Fruit fly (Drosophila melanogaster) whole organism, embryonic: ENCODE measurements around the gene CG15537.

Experiments used
- BEAF-32 ChIP-seq: fragments of 200-800 bp; sonication (Bioruptor generic); optimal IDR thresholded peaks from 3 replicates; lab custom pipeline; 2017; ENCODE audit warnings: missing biosample characterization, missing genetic modification characterization, mild to moderate bottlenecking, moderate library complexity, missing genetic modification reagents
- CG10274 ChIP-seq: fragments of 200-800 bp; sonication (Bioruptor generic); optimal IDR thresholded peaks from 3 replicates; lab custom pipeline; 2017; ENCODE audit warnings: missing biosample characterization, mild to moderate bottlenecking, missing genetic modification characterization
- CG10462 ChIP-seq: fragments of 200-800 bp; sonication (Bioruptor generic); optimal IDR thresholded peaks from 2 replicates; lab custom pipeline; 2016; ENCODE audit warnings: missing biosample characterization, missing genetic modification characterization
- CG11723 ChIP-seq: fragments of 200-800 bp; sonication (Bioruptor generic); optimal IDR thresholded peaks from 2 replicates; lab custom pipeline; 2017; ENCODE audit warnings: missing biosample characterization, mild to moderate bottlenecking, missing genetic modification characterization
- CG12155 ChIP-seq: fragments of 200-800 bp; sonication (Bioruptor generic); optimal IDR thresholded peaks from 3 replicates; lab custom pipeline; 2016; ENCODE audit warnings: missing biosample characterization, missing genetic modification characterization
- CG12299 ChIP-seq: fragments of 200-800 bp; sonication (Bioruptor generic); optimal IDR thresholded peaks from 2 replicates; lab custom pipeline; 2018; ENCODE audit warnings: missing biosample characterization, mild to moderate bottlenecking, missing genetic modification characterization
- CG12391 ChIP-seq: fragments of 200-800 bp; sonication (Bioruptor generic); optimal IDR thresholded peaks from 3 replicates; lab custom pipeline; 2018; ENCODE audit warnings: missing biosample characterization, mild to moderate bottlenecking, missing genetic modification characterization, moderate library complexity
- CG12659 ChIP-seq: fragments of 200-800 bp; sonication (Bioruptor generic); optimal IDR thresholded peaks from 3 replicates; lab custom pipeline; 2017; ENCODE audit warnings: mild to moderate bottlenecking, missing biosample characterization, missing genetic modification reagents, missing genetic modification characterization
- CG13287 ChIP-seq: fragments of 200-800 bp; sonication (Bioruptor generic); IDR thresholded peaks from 2 replicates; pipeline ENCODE4 v1.3.6; 2022; ENCODE audit warnings: missing biosample characterization, missing genetic modification characterization; ENCODE audit not compliant: partially characterized antibody
- CG13296 ChIP-seq: fragments of 200-800 bp; sonication (Bioruptor generic); optimal IDR thresholded peaks from 3 replicates; lab custom pipeline; 2018; ENCODE audit warnings: missing biosample characterization, mild to moderate bottlenecking, missing genetic modification characterization
- CG13775 ChIP-seq: fragments of 200-800 bp; sonication (Bioruptor generic); optimal IDR thresholded peaks from 3 replicates; lab custom pipeline; 2017; ENCODE audit warnings: missing biosample characterization, mild to moderate bottlenecking, missing genetic modification characterization
- CG15479 ChIP-seq: fragments of 200-800 bp; sonication (Bioruptor generic); optimal IDR thresholded peaks from 3 replicates; lab custom pipeline; 2019; ENCODE audit warnings: missing biosample characterization, mild to moderate bottlenecking, missing genetic modification characterization, moderate library complexity
- CG17359 ChIP-seq: fragments of 200-800 bp; sonication (Bioruptor generic); optimal IDR thresholded peaks from 3 replicates; lab custom pipeline; 2018; ENCODE audit warnings: missing biosample characterization, mild to moderate bottlenecking, missing genetic modification characterization, moderate library complexity
- CG18262 ChIP-seq: fragments of 200-800 bp; optimal IDR thresholded peaks from 3 replicates; lab custom pipeline; 2019; ENCODE audit warnings: missing biosample characterization, mild to moderate bottlenecking, missing genetic modification characterization, moderate library complexity
- CG2120 ChIP-seq: fragments of 200-800 bp; sonication (Bioruptor generic); optimal IDR thresholded peaks from 3 replicates; lab custom pipeline; 2016; ENCODE audit warnings: missing biosample characterization, missing genetic modification characterization
- CG31388 ChIP-seq: fragments of 200-800 bp; sonication (Bioruptor generic); optimal IDR thresholded peaks from 2 replicates; lab custom pipeline; 2016; ENCODE audit warnings: missing biosample characterization, missing genetic modification characterization
- CG32532 ChIP-seq: fragments of 200-800 bp; sonication (Bioruptor generic); IDR thresholded peaks from 2 replicates; pipeline ENCODE4 v1.3.6; 2022; ENCODE audit warnings: missing biosample characterization, missing genetic modification characterization
- CG32772 ChIP-seq: fragments of 200-800 bp; sonication (Bioruptor generic); IDR thresholded peaks from 2 replicates; pipeline ENCODE4 v1.3.6; 2022; ENCODE audit warnings: missing biosample characterization, missing genetic modification characterization
- CG34422 ChIP-seq: fragments of 200-800 bp; sonication (Bioruptor generic); IDR thresholded peaks from 3 replicates; pipeline ENCODE4 v1.3.6; 2022; ENCODE audit warnings: missing biosample characterization, missing genetic modification characterization
- Dll ChIP-seq: fragments of 200-800 bp; sonication (Bioruptor generic); IDR thresholded peaks from 4 replicates; pipeline ENCODE4 v1.3.6; 2022; ENCODE audit warnings: missing biosample characterization, missing genetic modification characterization; ENCODE audit not compliant: partially characterized antibody
- Doc2 ChIP-seq: fragments of 200-800 bp; sonication (Bioruptor generic); IDR thresholded peaks from 2 replicates; pipeline ENCODE4 v1.3.6; 2022; ENCODE audit warnings: missing biosample characterization, missing genetic modification characterization
- Dp ChIP-seq: fragments of 200-800 bp; sonication (Bioruptor generic); optimal IDR thresholded peaks from 2 replicates; lab custom pipeline; 2018; ENCODE audit warnings: missing biosample characterization, mild to moderate bottlenecking, missing genetic modification characterization, moderate library complexity
- Drgx ChIP-seq: fragments of 200-800 bp; sonication (Bioruptor generic); IDR thresholded peaks from 2 replicates; pipeline ENCODE4 v1.3.6; 2022; ENCODE audit warnings: missing biosample characterization, missing genetic modification characterization
- E2f2 ChIP-seq: fragments of 200-800 bp; sonication (Bioruptor generic); IDR thresholded peaks from 2 replicates; pipeline ENCODE4 v1.3.6; 2022; ENCODE audit warnings: missing biosample characterization, missing genetic modification characterization
- Gug ChIP-seq: fragments of 200-800 bp; sonication (Bioruptor generic); IDR thresholded peaks from 4 replicates; pipeline ENCODE4 v1.3.6; 2022; ENCODE audit warnings: missing biosample characterization, missing genetic modification characterization
- HLH4C ChIP-seq: fragments of 200-800 bp; sonication (Bioruptor generic); IDR thresholded peaks from 3 replicates; pipeline ENCODE4 v1.3.6; 2022; ENCODE audit warnings: missing biosample characterization, missing genetic modification characterization; ENCODE audit not compliant: partially characterized antibody
- HmgZ ChIP-seq: fragments of 200-800 bp; sonication (Bioruptor generic); optimal IDR thresholded peaks from 2 replicates; lab custom pipeline; 2018; ENCODE audit warnings: missing biosample characterization, mild to moderate bottlenecking, missing genetic modification characterization
- MESR4 ChIP-seq: fragments of 200-800 bp; sonication (Bioruptor generic); optimal IDR thresholded peaks from 2 replicates; lab custom pipeline; 2018; ENCODE audit warnings: missing biosample characterization, mild to moderate bottlenecking, missing genetic modification characterization, moderate library complexity
- Nf-YC ChIP-seq: fragments of 200-800 bp; optimal IDR thresholded peaks from 3 replicates; lab custom pipeline; 2019; ENCODE audit warnings: missing biosample characterization, mild to moderate bottlenecking, missing genetic modification characterization, moderate library complexity
- PHDP ChIP-seq: fragments of 200-800 bp; sonication (Bioruptor generic); optimal IDR thresholded peaks from 3 replicates; lab custom pipeline; 2018; ENCODE audit warnings: missing biosample characterization, mild to moderate bottlenecking, missing genetic modification characterization, moderate library complexity
- Spps ChIP-seq: fragments of 200-800 bp; sonication (Bioruptor generic); optimal IDR thresholded peaks from 2 replicates; lab custom pipeline; 2018; ENCODE audit warnings: missing biosample characterization, mild to moderate bottlenecking, missing genetic modification characterization
- croc ChIP-seq: fragments of 200-800 bp; sonication (Bioruptor generic); conservative IDR thresholded peaks from 3 replicates; pipeline ENCODE4 v1.3.6; 2022; ENCODE audit warnings: missing biosample characterization, missing genetic modification characterization
- fd64A ChIP-seq: fragments of 200-800 bp; sonication (Bioruptor generic); optimal IDR thresholded peaks from 3 replicates; lab custom pipeline; 2018; ENCODE audit warnings: missing biosample characterization, mild to moderate bottlenecking, missing genetic modification characterization
- gfzf ChIP-seq: fragments of 200-800 bp; sonication (Bioruptor generic); optimal IDR thresholded peaks from 2 replicates; lab custom pipeline; 2016; ENCODE audit warnings: missing biosample characterization, mild to moderate bottlenecking, missing genetic modification characterization, moderate library complexity
- grau ChIP-seq: fragments of 200-800 bp; optimal IDR thresholded peaks from 3 replicates; lab custom pipeline; 2019; ENCODE audit warnings: missing biosample characterization, mild to moderate bottlenecking, missing genetic modification characterization, moderate library complexity
- gt ChIP-seq: fragments of 200-800 bp; sonication (Bioruptor generic); IDR thresholded peaks from 2 replicates; pipeline ENCODE4 v1.3.6; 2022; ENCODE audit warnings: missing biosample characterization, missing genetic modification characterization
- knrl ChIP-seq: fragments of 200-800 bp; sonication (Bioruptor generic); IDR thresholded peaks from 3 replicates; pipeline ENCODE4 v1.3.6; 2022; ENCODE audit warnings: missing biosample characterization, missing genetic modification characterization; ENCODE audit not compliant: partially characterized antibody
- luna ChIP-seq: fragments of 200-800 bp; sonication (Bioruptor generic); optimal IDR thresholded peaks from 2 replicates; lab custom pipeline; 2016; ENCODE audit warnings: missing biosample characterization, missing genetic modification characterization
- nmo ChIP-seq: fragments of 200-800 bp; sonication (Bioruptor generic); optimal IDR thresholded peaks from 2 replicates; lab custom pipeline; 2018; ENCODE audit warnings: missing biosample characterization, mild to moderate bottlenecking, missing genetic modification characterization, moderate library complexity
- rib ChIP-seq: fragments of 200-800 bp; sonication (Bioruptor generic); IDR thresholded peaks from 2 replicates; pipeline ENCODE4 v1.3.6; 2022; ENCODE audit warnings: missing biosample characterization, missing genetic modification characterization
- run ChIP-seq: fragments of 200-800 bp; sonication (Bioruptor generic); optimal IDR thresholded peaks from 3 replicates; lab custom pipeline; 2018; ENCODE audit warnings: missing biosample characterization, mild to moderate bottlenecking, missing genetic modification characterization
- sd ChIP-seq: fragments of 200-800 bp; sonication (Bioruptor generic); optimal IDR thresholded peaks from 3 replicates; lab custom pipeline; 2018; ENCODE audit warnings: missing biosample characterization, mild to moderate bottlenecking, missing genetic modification characterization, moderate library complexity
- slbo ChIP-seq: fragments of 200-800 bp; sonication (Bioruptor generic); IDR thresholded peaks from 2 replicates; pipeline ENCODE4 v1.3.6; 2022; ENCODE audit warnings: missing biosample characterization, missing genetic modification characterization
- slp2 ChIP-seq: fragments of 200-800 bp; sonication (Bioruptor generic); optimal IDR thresholded peaks from 2 replicates; lab custom pipeline; 2016; ENCODE audit warnings: missing biosample characterization, missing genetic modification characterization
- sna ChIP-seq: fragments of 200-800 bp; sonication (Bioruptor generic); IDR thresholded peaks from 2 replicates; pipeline ENCODE4 v1.3.6; 2022; ENCODE audit warnings: missing biosample characterization, missing genetic modification characterization; ENCODE audit not compliant: partially characterized antibody
- stwl ChIP-seq: fragments of 200-800 bp; sonication (Bioruptor generic); optimal IDR thresholded peaks from 3 replicates; lab custom pipeline; 2018; ENCODE audit warnings: missing biosample characterization, mild to moderate bottlenecking, missing genetic modification characterization, moderate library complexity
- tgo ChIP-seq: fragments of 200-800 bp; sonication (Bioruptor generic); IDR thresholded peaks from 3 replicates; pipeline ENCODE4 v1.3.6; 2022; ENCODE audit warnings: missing biosample characterization, missing genetic modification characterization
- twi ChIP-seq: fragments of 200-800 bp; optimal IDR thresholded peaks from 2 replicates; lab custom pipeline; 2019; ENCODE audit warnings: missing biosample characterization, mild to moderate bottlenecking, missing genetic modification characterization, moderate library complexity
- wek ChIP-seq: fragments of 200-800 bp; sonication (Bioruptor generic); optimal IDR thresholded peaks from 3 replicates; lab custom pipeline; 2018; ENCODE audit warnings: missing biosample characterization, mild to moderate bottlenecking, missing genetic modification characterization, moderate library complexity
- z ChIP-seq: fragments of 200-800 bp; sonication (Bioruptor generic); IDR thresholded peaks from 3 replicates; pipeline ENCODE4 v1.3.6; 2022; ENCODE audit warnings: missing biosample characterization, missing genetic modification characterization
- zfh1 ChIP-seq: fragments of 200-800 bp; sonication (Bioruptor generic); IDR thresholded peaks from 3 replicates; pipeline ENCODE4 v1.3.6; 2022; ENCODE audit warnings: missing biosample characterization, missing genetic modification characterization

The CG15537 gene

dm6 chr3R:30424993-30425392 lies 18.4 kb downstream of the CG15537 start, which contains the start of gene CG15536 (continued):
- peak; percentile 71 for TF ChIP-seq CG13287 (GFP tag; lab: Robert Waterston, UW)
- peak; percentile 96 for TF ChIP-seq sd (tag; lab: Kevin White, UChicago)
- TF ChIP-seq knrl (GFP tag; lab: Robert Waterston, UW), result peak; percentile 47; the same call in 2 of the 3 replicates
- TF ChIP-seq E2f2 (GFP tag; lab: Robert Waterston, UW), result peak; percentile 81
- TF ChIP-seq CG34422 (GFP tag; lab: Robert Waterston, UW), result peak; percentile 42; the same call in 1 of the 3 replicates
- peak; percentile 34 for TF ChIP-seq twi
- TF ChIP-seq CG10462 (GFP tag; lab: Kevin White, UChicago), result no peak
- TF ChIP-seq grau (tag; lab: Kevin White, UChicago), result peak; percentile 17
- no peak for TF ChIP-seq CG15479 (GFP tag; lab: Kevin White, UChicago)
- TF ChIP-seq gfzf (GFP tag; lab: Kevin White, UChicago), result peak; percentile 22
- TF ChIP-seq slbo (GFP tag; lab: Robert Waterston, UW), result no peak
- 0 out of 3 replicates have a peak, but pooled peaks have one; percentile 3 for TF ChIP-seq zfh1 (GFP tag; lab: Robert Waterston, UW)
- peak; percentile 63 for TF ChIP-seq BEAF-32 (GFP tag; lab: Kevin White, UChicago)
- TF ChIP-seq Drgx (GFP tag; lab: Robert Waterston, UW), result no peak
- TF ChIP-seq Doc2 (GFP tag; lab: Robert Waterston, UW), result no peak
- no peak for TF ChIP-seq CG13296 (GFP tag; lab: Kevin White, UChicago)
- TF ChIP-seq wek (GFP tag; lab: Kevin White, UChicago), result no peak
- TF ChIP-seq gt (GFP tag; lab: Robert Waterston, UW), result no peak
- TF ChIP-seq HmgZ (tag; lab: Kevin White, UChicago), result peak; percentile 13
- TF ChIP-seq run (tag; lab: Kevin White, UChicago), result no peak
- no peak for TF ChIP-seq CG12391 (tag; lab: Kevin White, UChicago)
- TF ChIP-seq HLH4C (GFP tag; lab: Robert Waterston, UW), result peak; percentile 64
- no peak for TF ChIP-seq z (GFP tag; lab: Robert Waterston, UW)
- TF ChIP-seq rib (GFP tag; lab: Robert Waterston, UW), result no peak
- peak; percentile 20 for TF ChIP-seq CG12659 (GFP tag; lab: Kevin White, UChicago)
- TF ChIP-seq CG10274 (GFP tag; lab: Kevin White, UChicago), result no peak
- TF ChIP-seq sna (GFP tag; lab: Robert Waterston, UW), result peak; percentile 49; the same call in 1 of the 2 replicates
- TF ChIP-seq CG2120 (GFP tag; lab: Kevin White, UChicago), result no peak
- peak; percentile 72 for TF ChIP-seq stwl (tag; lab: Kevin White, UChicago)
- no peak for TF ChIP-seq Nf-YC (tag; lab: Kevin White, UChicago)
- TF ChIP-seq CG32772 (GFP tag; lab: Robert Waterston, UW), result no peak
- TF ChIP-seq CG11723 (GFP tag; lab: Kevin White, UChicago), result no peak
- no peak for TF ChIP-seq tgo (GFP tag; lab: Robert Waterston, UW)
- TF ChIP-seq luna (GFP tag; lab: Kevin White, UChicago), result no peak
- peak; percentile 36 for TF ChIP-seq MESR4 (GFP tag; lab: Kevin White, UChicago)
- peak; percentile 65; the same call in 3 of the 4 replicates for TF ChIP-seq Dll (GFP tag; lab: Robert Waterston, UW)
- no peak for TF ChIP-seq CG31388
- TF ChIP-seq Spps (tag; lab: Kevin White, UChicago), result no peak
- TF ChIP-seq croc (GFP tag; lab: Robert Waterston, UW), result no peak
- TF ChIP-seq CG12299 (tag; lab: Kevin White, UChicago), result no peak
- TF ChIP-seq CG12155, result no peak
- no peak for TF ChIP-seq CG17359
- TF ChIP-seq CG32532, result no peak
- TF ChIP-seq nmo (GFP tag; lab: Kevin White, UChicago), result peak; percentile 28
- no peak for TF ChIP-seq CG18262 (tag; lab: Kevin White, UChicago)
- no peak for TF ChIP-seq slp2 (GFP tag; lab: Kevin White, UChicago)
- no peak for TF ChIP-seq CG13775 (GFP tag; lab: Kevin White, UChicago)
- peak; percentile 72 for TF ChIP-seq Dp (GFP tag; lab: Kevin White, UChicago)
- TF ChIP-seq PHDP, result peak; percentile 13
- no peak for TF ChIP-seq Gug
- TF ChIP-seq fd64A (GFP tag; lab: Kevin White, UChicago), result no peak
